Worm (Caenorhabditis elegans): ENCODE results near the gene nhr-140.

ce11 chrV:6947442-6947841, 42.0 kb downstream of the nhr-140 start, which contains the start of gene Y57E12B.4:
- no peak for TF ChIP-seq ceh-13 (GFP tag; optimal IDR thresholded peaks at IDR 0.05)
- TF ChIP-seq hnd-1 (tag; optimal IDR thresholded peaks at IDR 0.05), result no peak
- TF ChIP-seq ama-1 (optimal IDR thresholded peaks at IDR 0.05), result no peak
- TF ChIP-seq hmbx-1 (tag; optimal IDR thresholded peaks at IDR 0.05), result no peak
- no peak for TF ChIP-seq hmg-4 (GFP tag; optimal IDR thresholded peaks at IDR 0.05)
- TF ChIP-seq sea-1 (GFP tag; conservative IDR thresholded peaks at IDR 0.05), result no peak
- TF ChIP-seq B0310.2 (tag; optimal IDR thresholded peaks at IDR 0.05), result no peak
- no peak for TF ChIP-seq scrt-1 (GFP tag; IDR thresholded peaks at IDR 0.05)
- no peak for TF ChIP-seq flt-1 (GFP tag; IDR thresholded peaks at IDR 0.05)
- no peak for TF ChIP-seq ceh-36 (tag; optimal IDR thresholded peaks at IDR 0.05)
- TF ChIP-seq tbx-37 (GFP tag; conservative IDR thresholded peaks at IDR 0.05), result no peak
- no peak for TF ChIP-seq tra-4 (tag; optimal IDR thresholded peaks at IDR 0.05)
- TF ChIP-seq F13C5.2 (tag; optimal IDR thresholded peaks at IDR 0.05), result no peak

All from whole organism, early embryonic.